Fruit fly (Drosophila melanogaster): ENCODE data around the gene IPIP.
A peak's percentile ranks its signal among the peaks of the same experiment; 100 is the strongest.

IPIP gene

dm6 chr2L:6062382-6063082 lies 14.7 kb downstream of the IPIP start, which contains the start of the genes ND-51 and CG13994 (continued):
- TF ChIP-seq CG10543 (GFP tag; optimal IDR thresholded peaks at IDR 0.05): peak; percentile 88
- peak; percentile 69 for TF ChIP-seq CG2875 (GFP tag; optimal IDR thresholded peaks at IDR 0.05)
- no peak for TF ChIP-seq CG10431 (GFP tag; optimal IDR thresholded peaks at IDR 0.05)
- TF ChIP-seq CG12942 (GFP tag; optimal IDR thresholded peaks at IDR 0.05): peak; percentile 76
- TF ChIP-seq z (GFP tag; IDR thresholded peaks at IDR 0.05): no peak
- peak; percentile 91 for TF ChIP-seq YL-1 (GFP tag; optimal IDR thresholded peaks at IDR 0.05)
- peak; percentile 87 for TF ChIP-seq gro (GFP tag; optimal IDR thresholded peaks at IDR 0.05)
- peak; percentile 56; the same call in 1 of the 2 replicates for TF ChIP-seq Adf1 (GFP tag; IDR thresholded peaks at IDR 0.05)
- TF ChIP-seq CG17361 (GFP tag; IDR thresholded peaks at IDR 0.05): peak; percentile 82; the same call in 2 of the 3 replicates
- no peak for TF ChIP-seq CG6854 (GFP tag; optimal IDR thresholded peaks at IDR 0.05)
- TF ChIP-seq CG30403 (GFP tag; optimal IDR thresholded peaks at IDR 0.05): peak; percentile 87
- TF ChIP-seq CG8089 (GFP tag; optimal IDR thresholded peaks at IDR 0.05): peak; percentile 73
- peak; percentile 53 for TF ChIP-seq Nf-YB (GFP tag; optimal IDR thresholded peaks at IDR 0.05)
- peak; percentile 67 for TF ChIP-seq CG11695 (GFP tag; IDR thresholded peaks at IDR 0.05)
- TF ChIP-seq CG15479 (GFP tag; optimal IDR thresholded peaks at IDR 0.05): peak; percentile 50
- TF ChIP-seq slbo (GFP tag; IDR thresholded peaks at IDR 0.05): peak; percentile 89
- TF ChIP-seq crp (GFP tag; optimal IDR thresholded peaks at IDR 0.05): peak; percentile 40 to 86
- peak; percentile 83 for TF ChIP-seq CG9727 (GFP tag; optimal IDR thresholded peaks at IDR 0.05)
- no peak for TF ChIP-seq CG15073 (GFP tag; optimal IDR thresholded peaks at IDR 0.05)
- peak; percentile 93 for TF ChIP-seq mam (GFP tag; optimal IDR thresholded peaks at IDR 0.05)
- TF ChIP-seq CG11723 (GFP tag; optimal IDR thresholded peaks at IDR 0.05): peak; percentile 75
- peak; percentile 82 for TF ChIP-seq CG11085 (GFP tag; IDR thresholded peaks at IDR 0.05)
- peak; percentile 87 for TF ChIP-seq Dbx (GFP tag; IDR thresholded peaks at IDR 0.05)
- TF ChIP-seq otp (GFP tag; IDR thresholded peaks at IDR 0.05): peak; percentile 69; the same call in 2 of the 3 replicates
- TF ChIP-seq CG4820 (GFP tag; optimal IDR thresholded peaks at IDR 0.05): peak; percentile 82
- TF ChIP-seq chn (GFP tag; optimal IDR thresholded peaks at IDR 0.05): peak; percentile 63
- peak; percentile 73 for TF ChIP-seq CG7357 (GFP tag; IDR thresholded peaks at IDR 0.05)
- peak; percentile 77 for TF ChIP-seq CG10147 (GFP tag; optimal IDR thresholded peaks at IDR 0.05)
- peak; percentile 55 for TF ChIP-seq BtbVII (GFP tag; optimal IDR thresholded peaks at IDR 0.05)
- TF ChIP-seq unc-4 (GFP tag; IDR thresholded peaks at IDR 0.05; ENCODE audit: partially characterized antibody): peak; percentile 53
- peak; percentile 31 for TF ChIP-seq kay (GFP tag; optimal IDR thresholded peaks at IDR 0.05)
- TF ChIP-seq Max (GFP tag; optimal IDR thresholded peaks at IDR 0.05): peak; percentile 74
- peak; percentile 28 for TF ChIP-seq CG10462 (GFP tag; optimal IDR thresholded peaks at IDR 0.05)
- peak; percentile 91 for TF ChIP-seq bab2 (GFP tag; optimal IDR thresholded peaks at IDR 0.05)
- TF ChIP-seq CG17186 (GFP tag; optimal IDR thresholded peaks at IDR 0.05): peak; percentile 76
- peak; percentile 86 for TF ChIP-seq jumu (GFP tag; optimal IDR thresholded peaks at IDR 0.05)
- TF ChIP-seq D19B (GFP tag; optimal IDR thresholded peaks at IDR 0.05): peak; percentile 63
- TF ChIP-seq Myb (GFP tag; optimal IDR thresholded peaks at IDR 0.05): peak; percentile 68
- TF ChIP-seq CG5180 (GFP tag; optimal IDR thresholded peaks at IDR 0.05): peak; percentile 42
- peak; percentile 46 for TF ChIP-seq CG12071 (GFP tag; optimal IDR thresholded peaks at IDR 0.05)
- TF ChIP-seq Atf-2 (GFP tag; optimal IDR thresholded peaks at IDR 0.05): peak; percentile 85
- peak; percentile 14 for TF ChIP-seq Sry-β (GFP tag; optimal IDR thresholded peaks at IDR 0.05)
- peak; percentile 87 for TF ChIP-seq pnt (GFP tag; optimal IDR thresholded peaks at IDR 0.05)
- TF ChIP-seq dpn (GFP tag; optimal IDR thresholded peaks at IDR 0.05): peak; percentile 84 to 87
- peak; percentile 57 for TF ChIP-seq nom (GFP tag; optimal IDR thresholded peaks at IDR 0.05)
- peak; percentile 58 for TF ChIP-seq CG12219 (GFP tag; optimal IDR thresholded peaks at IDR 0.05)
- peak; percentile 82 for TF ChIP-seq Side (GFP tag; optimal IDR thresholded peaks at IDR 0.05)
- no peak for TF ChIP-seq chinmo (GFP tag; IDR thresholded peaks at IDR 0.05; ENCODE audit: partially characterized antibody)
- TF ChIP-seq so (GFP tag; IDR thresholded peaks at IDR 0.05): peak; percentile 75; the same call in 1 of the 3 replicates
